Worm (Caenorhabditis elegans): ENCODE results near the gene F16B4.6.

- TF ChIP-seq egl-27 (tag; optimal IDR thresholded peaks at IDR 0.05) (no peak), tbx-2 (tag; optimal IDR thresholded peaks at IDR 0.05) (no peak), fkh-4 (tag; optimal IDR thresholded peaks at IDR 0.05; ENCODE audit: borderline replicate concordance) (no peak), nhr-237 (tag; optimal IDR thresholded peaks at IDR 0.05) (no peak), ceh-82 (tag; optimal IDR thresholded peaks at IDR 0.05) (no peak), nhr-76 (tag; optimal IDR thresholded peaks at IDR 0.05) (no peak), pqm-1 (tag; optimal IDR thresholded peaks at IDR 0.05) (no peak), lin-15B (tag; optimal IDR thresholded peaks at IDR 0.05) (no peak), nhr-19 (GFP tag; conservative IDR thresholded peaks at IDR 0.05) (no peak), aly-2 (tag; optimal IDR thresholded peaks at IDR 0.05) (no peak), nhr-11 (tag; optimal IDR thresholded peaks at IDR 0.05) (no peak)
Observed at ce11 chrV:1594554-1595092, 7.6 kb downstream of the F16B4.6 start.

Data from whole organism, L1 larva.